Worm (Caenorhabditis elegans) whole organism, L1 larva: ENCODE measurements around the gene gpd-1.
"Not testable (repeated sequence)": the region's sequence is repeated elsewhere in the genome, so short reads cannot be mapped to it uniquely, and the experiment has no call there.

ENCODE experiments used
- C04F5.9 ChIP-seq: sonication (generic microtip); optimal IDR thresholded peaks from 2 replicates; lab custom pipeline; 2016; ENCODE audit warnings: missing genetic modification characterization, missing compliant biosample characterization
- ceh-63 ChIP-seq: fragments of 200-800 bp; sonication (Bioruptor generic); optimal IDR thresholded peaks from 2 replicates; lab custom pipeline; 2018; ENCODE audit warnings: mild to moderate bottlenecking, missing genetic modification characterization, missing compliant biosample characterization
- dpl-1 ChIP-seq, 3 experiments: fragments of 150-350 bp in 2 of 3; sonication (generic microtip) in 1 of 3; optimal IDR thresholded peaks; 2 replicates each; lab custom pipeline; 2014 to 2017; ENCODE audit warnings: missing biosample characterization in 3 of 3, missing genetic modification characterization in 3 of 3, missing genetic modification reagents in 3 of 3
- efl-1 ChIP-seq, 4 experiments: fragments of 150-350 bp; optimal IDR thresholded peaks in 3 of 4; peaks in 1 of 4; 1 replicate in 1 of 4; 2 replicates in 3 of 4; lab custom pipeline; 2014; ENCODE audit warnings: missing biosample characterization in 2 of 4, missing genetic modification characterization in 2 of 4, missing genetic modification reagents in 2 of 4
- elt-2 ChIP-seq: sonication (generic microtip); optimal IDR thresholded peaks from 2 replicates; lab custom pipeline; 2016; ENCODE audit warnings: missing genetic modification characterization, mild to moderate bottlenecking, inconsistent platforms, missing compliant biosample characterization, missing genetic modification reagents
- fkh-4 ChIP-seq: sonication (generic microtip); optimal IDR thresholded peaks from 2 replicates; lab custom pipeline; 2016; ENCODE audit warnings: missing compliant biosample characterization, missing genetic modification characterization, borderline replicate concordance
- fkh-8 ChIP-seq: sonication (generic microtip); optimal IDR thresholded peaks from 2 replicates; lab custom pipeline; 2016; ENCODE audit warnings: mild to moderate bottlenecking, missing genetic modification characterization, missing compliant biosample characterization
- fos-1 ChIP-seq: fragments of 150-350 bp; optimal IDR thresholded peaks from 2 replicates; lab custom pipeline; 2014; ENCODE audit warnings: missing biosample characterization, missing genetic modification characterization
- isw-1 ChIP-seq: fragments of 200-800 bp; sonication (Bioruptor generic); IDR thresholded peaks from 2 replicates; pipeline ENCODE4 v1.3.6; 2022; ENCODE audit warnings: missing genetic modification characterization, missing compliant biosample characterization
- jun-1 ChIP-seq: fragments of 150-350 bp; optimal IDR thresholded peaks from 2 replicates; lab custom pipeline; 2014; ENCODE audit warnings: missing biosample characterization, missing genetic modification reagents, missing genetic modification characterization
- lin-35 ChIP-seq, 2 experiments: fragments of 150-350 bp; optimal IDR thresholded peaks; 2 replicates each; lab custom pipeline; 2014; ENCODE audit warnings: missing biosample characterization in 2 of 2, missing genetic modification characterization in 2 of 2, missing genetic modification reagents in 2 of 2
- lsy-2 ChIP-seq, 2 experiments: fragments of 150-350 bp; optimal IDR thresholded peaks; 2 replicates each; lab custom pipeline; 2014; ENCODE audit warnings: missing biosample characterization in 2 of 2, missing genetic modification characterization in 2 of 2
- mdl-1 ChIP-seq, 2 experiments: fragments of 150-350 bp; optimal IDR thresholded peaks; 2 replicates each; lab custom pipeline; 2014 to 2017; ENCODE audit warnings: missing biosample characterization in 2 of 2, missing genetic modification characterization in 2 of 2, inconsistent platforms in 1 of 2
- mep-1 ChIP-seq: fragments of 150-350 bp; optimal IDR thresholded peaks from 2 replicates; lab custom pipeline; 2014; ENCODE audit warnings: missing biosample characterization, missing genetic modification characterization
- nhr-20 ChIP-seq: sonication (generic microtip); optimal IDR thresholded peaks from 2 replicates; lab custom pipeline; 2016; ENCODE audit warnings: mild to moderate bottlenecking, missing genetic modification characterization, missing compliant biosample characterization
- nhr-28 ChIP-seq: fragments of 150-350 bp; optimal IDR thresholded peaks from 2 replicates; lab custom pipeline; 2014; ENCODE audit warnings: missing biosample characterization, missing genetic modification characterization
- nhr-47 ChIP-seq: sonication (generic microtip); optimal IDR thresholded peaks from 2 replicates; lab custom pipeline; 2016; ENCODE audit warnings: mild to moderate bottlenecking, missing genetic modification characterization, moderate library complexity, missing compliant biosample characterization
- nhr-76 ChIP-seq: sonication (generic microtip); optimal IDR thresholded peaks from 2 replicates; lab custom pipeline; 2017; ENCODE audit warnings: missing biosample characterization, missing genetic modification characterization
- nhr-84 ChIP-seq: sonication (generic microtip); optimal IDR thresholded peaks from 2 replicates; lab custom pipeline; 2017; ENCODE audit warnings: missing biosample characterization, missing genetic modification characterization
- pag-3 ChIP-seq: sonication (generic microtip); optimal IDR thresholded peaks from 2 replicates; lab custom pipeline; 2017; ENCODE audit warnings: missing genetic modification characterization, mild to moderate bottlenecking, missing compliant biosample characterization, antibody characterized with exemption, borderline replicate concordance; ENCODE audit not compliant: insufficient read depth
- rnt-1 ChIP-seq: sonication (generic microtip); optimal IDR thresholded peaks from 2 replicates; lab custom pipeline; 2016; ENCODE audit warnings: mild to moderate bottlenecking, missing genetic modification characterization, moderate library complexity, missing compliant biosample characterization
- tbx-2 ChIP-seq: sonication (generic microtip); optimal IDR thresholded peaks from 2 replicates; lab custom pipeline; 2016; ENCODE audit warnings: missing genetic modification characterization, missing compliant biosample characterization
- unc-130 ChIP-seq: fragments of 150-350 bp; optimal IDR thresholded peaks from 2 replicates; lab custom pipeline; 2017; ENCODE audit warnings: missing biosample characterization, missing genetic modification characterization, inconsistent platforms
- ztf-11 ChIP-seq, 2 experiments: sonication (generic microtip); optimal IDR thresholded peaks; 2 replicates each; lab custom pipeline; 2016 to 2017; ENCODE audit warnings: missing genetic modification characterization in 2 of 2, missing biosample characterization in 1 of 2, missing compliant biosample characterization in 1 of 2

Gene gpd-1

DNA sequence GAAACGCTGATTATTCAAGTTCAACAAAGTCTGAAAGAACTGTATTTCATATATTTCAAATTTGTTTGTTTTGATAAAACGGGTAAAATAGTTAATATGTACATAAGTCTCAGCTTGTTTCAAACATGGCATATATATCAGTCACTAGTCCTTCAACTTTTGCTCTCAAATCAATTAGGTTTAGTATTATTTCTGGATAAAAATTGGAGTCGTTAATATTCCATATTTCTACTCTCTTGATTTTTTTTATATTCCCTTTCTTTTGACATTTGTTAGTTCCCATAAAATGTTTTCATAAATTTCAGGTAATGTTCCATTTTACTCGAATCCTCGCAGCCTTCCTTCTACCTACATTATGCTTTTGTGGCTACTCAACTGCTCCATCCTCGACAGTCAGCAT lies 41.9 kb downstream of the gpd-1 start, which contains the start of gene cut-4:
Gene cut-4 (plus strand): TSS at position 301 of the 400 bp plus-strand sequence.
- TF ChIP-seq mep-1 (tag; lab: Kevin White, UChicago), result no peak
- TF ChIP-seq tbx-2, result no peak
- no peak for TF ChIP-seq fkh-8 (tag; lab: Kevin White, UChicago)
- TF ChIP-seq nhr-47, result no peak
- no peak for TF ChIP-seq dpl-1 (GFP tag; optimal IDR thresholded peaks at IDR 0.05; lab: Kevin White, UChicago)
- no peak for TF ChIP-seq ceh-63 (GFP tag; lab: Kevin White, UChicago)
- TF ChIP-seq jun-1 (tag; lab: Kevin White, UChicago), result no peak
- no peak for TF ChIP-seq fkh-4 (tag; lab: Kevin White, UChicago)
- TF ChIP-seq unc-130 (tag; lab: Kevin White, UChicago), result no peak

DNA sequence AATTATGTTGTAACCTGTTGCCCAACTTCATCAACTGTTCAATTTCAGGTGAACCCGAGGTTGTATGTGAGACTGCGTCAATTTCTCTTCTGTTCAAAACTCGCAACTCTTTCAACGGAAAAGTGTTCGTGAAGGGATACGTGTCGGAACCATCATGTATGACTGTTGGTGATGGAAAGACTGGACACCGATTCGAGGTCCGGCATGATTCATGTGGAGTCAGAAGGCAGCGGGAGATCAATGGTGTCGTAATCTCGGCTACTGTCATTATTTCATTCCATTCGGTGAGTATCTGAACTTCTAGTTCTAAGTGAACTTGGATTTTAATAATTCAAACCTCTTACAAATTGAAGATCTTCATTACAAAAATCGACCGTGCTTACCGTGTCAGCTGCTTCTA lies 43.9 kb downstream of the gpd-1 start:
- TF ChIP-seq nhr-84 (tag; lab: Kevin White, UChicago), result no peak
- TF ChIP-seq nhr-28 (tag; lab: Kevin White, UChicago), result no peak

DNA sequence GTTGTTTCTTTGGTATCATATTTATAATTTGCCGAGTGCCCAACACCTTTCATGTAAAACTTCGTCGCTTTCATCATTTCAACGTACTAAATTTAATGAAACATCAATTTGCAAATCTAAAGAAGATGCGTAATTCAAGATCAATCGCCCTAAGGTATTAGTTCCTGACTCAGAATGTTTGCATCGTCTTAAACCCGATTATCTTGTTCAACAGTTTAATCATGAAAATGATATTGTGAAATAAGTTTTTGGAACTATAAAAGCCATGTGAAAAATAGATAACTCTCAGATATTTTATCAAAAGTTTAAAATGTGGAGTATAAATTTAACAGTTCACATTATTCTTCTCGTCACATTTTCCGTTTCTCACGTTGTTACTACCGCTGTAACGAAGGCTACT lies 46.0 kb downstream of the gpd-1 start, which contains the start of gene E04D5.4:
Gene E04D5.4 (plus strand): TSS at position 301 of the 400 bp plus-strand sequence.
- TF ChIP-seq mep-1 (tag; lab: Kevin White, UChicago) (no peak), nhr-20 (tag; lab: Kevin White, UChicago) (no peak), rnt-1 (tag; lab: Kevin White, UChicago) (no peak), efl-1 (optimal IDR thresholded peaks at IDR 0.05; lab: Kevin White, UChicago) (no peak), efl-1 (GFP tag; optimal IDR thresholded peaks at IDR 0.05 in 1 of 2; lab: Kevin White, UChicago) (peak in 1 of 2 experiments; percentile 83), lsy-2 (tag; optimal IDR thresholded peaks at IDR 0.05; lab: Kevin White, UChicago) (no peak), fos-1 (tag; lab: Kevin White, UChicago) (no peak)

DNA sequence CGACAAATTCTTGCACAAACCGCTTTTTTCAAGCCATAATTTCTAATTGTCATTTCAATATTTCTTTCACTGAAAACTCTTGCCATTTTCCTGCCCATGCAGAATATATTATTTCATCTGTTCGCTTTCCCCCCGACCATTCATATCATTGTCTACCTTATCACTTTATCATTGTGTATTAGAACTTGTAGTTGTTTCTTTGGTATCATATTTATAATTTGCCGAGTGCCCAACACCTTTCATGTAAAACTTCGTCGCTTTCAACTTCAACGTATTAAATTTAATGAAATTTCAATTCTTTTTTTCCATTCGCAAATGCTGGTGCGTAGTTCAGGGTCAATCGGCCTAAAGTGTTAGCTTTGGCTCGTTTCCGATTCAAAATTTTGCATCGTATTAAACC lies 48.9 kb downstream of the gpd-1 start, which contains the start of gene ZK673.1:
Gene ZK673.1 (plus strand): TSS at position 301 of the 400 bp plus-strand sequence.
- not testable (repeated sequence) for TF ChIP-seq C04F5.9, pag-3, nhr-76 (tag; lab: Kevin White, UChicago)
- TF ChIP-seq, all 84 proteins: peak for 0; not testable (repeated sequence) for 84

DNA sequence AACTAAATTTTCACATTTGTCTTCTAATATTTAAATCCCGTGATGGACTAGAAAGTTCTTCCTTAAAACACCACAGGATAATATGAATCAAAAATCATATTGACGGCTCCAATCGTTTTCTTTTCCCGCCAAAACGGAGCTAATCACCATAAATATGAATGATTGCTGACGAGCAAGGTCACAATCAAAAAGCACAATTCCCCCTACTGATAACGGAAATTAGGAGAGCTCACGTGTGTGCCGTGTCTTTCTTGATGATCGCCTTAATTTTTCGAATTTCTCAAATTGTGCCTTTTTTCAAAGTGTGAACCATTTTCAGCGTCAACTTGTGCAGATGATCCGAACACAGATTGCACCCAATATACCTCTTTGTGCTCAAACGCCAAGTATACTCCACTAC lies 50.0 kb downstream of the gpd-1 start:
- TF ChIP-seq ztf-11 (tag; optimal IDR thresholded peaks at IDR 0.05; lab: Kevin White, UChicago) (no peak), mdl-1 (tag; optimal IDR thresholded peaks at IDR 0.05; lab: Kevin White, UChicago) (no peak), isw-1 (GFP tag; lab: Robert Waterston, UW) (no peak), lin-35 (GFP tag; optimal IDR thresholded peaks at IDR 0.05; lab: Kevin White, UChicago) (peak in 1 of 2 experiments; percentile 32), elt-2 (tag; lab: Kevin White, UChicago) (peak; percentile 59)
